Worm (Caenorhabditis elegans) whole organism, L3 larva: ENCODE results near the gene srxa-7.

ENCODE experiments used
- aly-2 ChIP-seq: fragments of 150-350 bp; optimal IDR thresholded peaks from 2 replicates; lab custom pipeline; 2014; ENCODE audit warnings: missing biosample characterization, missing genetic modification characterization
- egl-5 ChIP-seq: fragments of 150-350 bp; optimal IDR thresholded peaks from 2 replicates; lab custom pipeline; 2017; ENCODE audit warnings: missing biosample characterization, missing genetic modification reagents, missing genetic modification characterization, inconsistent platforms
- fkh-10 ChIP-seq: sonication (generic microtip); optimal IDR thresholded peaks from 2 replicates; lab custom pipeline; 2017; ENCODE audit warnings: missing biosample characterization, missing genetic modification reagents, missing genetic modification characterization
- lin-15B ChIP-seq: fragments of 150-350 bp; optimal IDR thresholded peaks from 2 replicates; lab custom pipeline; 2014; ENCODE audit warnings: missing biosample characterization, missing genetic modification characterization
- nhr-11 ChIP-seq: fragments of 150-350 bp; optimal IDR thresholded peaks from 2 replicates; lab custom pipeline; 2014; ENCODE audit warnings: missing biosample characterization, missing genetic modification characterization
- nhr-237 ChIP-seq: fragments of 150-350 bp; optimal IDR thresholded peaks from 2 replicates; lab custom pipeline; 2014; ENCODE audit warnings: missing biosample characterization, missing genetic modification characterization
- nhr-76 ChIP-seq: fragments of 150-350 bp; sonication (generic microtip); optimal IDR thresholded peaks from 5 replicates; lab custom pipeline; 2014; ENCODE audit warnings: missing biosample characterization, missing genetic modification characterization

ce11 chrV:16356798-16357197, 49.4 kb downstream of the srxa-7 start:
- TF ChIP-seq fkh-10 (no peak), nhr-76 (tag; lab: Kevin White, UChicago) (no peak), aly-2 (tag; lab: Kevin White, UChicago) (no peak), nhr-11 (tag; lab: Kevin White, UChicago) (no peak), egl-5 (tag; lab: Kevin White, UChicago) (no peak), lin-15B (no peak), nhr-237 (no peak)
